Worm (Caenorhabditis elegans): ENCODE results near the gene T04A8.7.

T04A8.7 gene

ce11 chrIII:4689595-4689994, 5.6 kb upstream of the T04A8.7 start (continued):
- no peak for TF ChIP-seq fkh-10 (GFP tag; optimal IDR thresholded peaks at IDR 0.05)
- peak; percentile 87 for TF ChIP-seq mes-2 (tag; optimal IDR thresholded peaks at IDR 0.05; ENCODE audit: poor library complexity, severe bottlenecking)
- peak; percentile 89 for TF ChIP-seq pha-4 (GFP tag; IDR thresholded peaks at IDR 0.05)
- peak; percentile 53 for TF ChIP-seq pha-4 (tag; optimal IDR thresholded peaks at IDR 0.05)
- peak; percentile 62 for TF ChIP-seq lin-13 (GFP tag; optimal IDR thresholded peaks at IDR 0.05)
- TF ChIP-seq daf-12 (tag; optimal IDR thresholded peaks at IDR 0.05) = no peak
- TF ChIP-seq nhr-237 (tag; optimal IDR thresholded peaks at IDR 0.05) = no peak
- TF ChIP-seq spr-1 (tag; optimal IDR thresholded peaks at IDR 0.05) = peak; percentile 81
- peak in 1 of 2 experiments; percentile 73 for TF ChIP-seq mdl-1 (tag; optimal IDR thresholded peaks at IDR 0.05)

DNA sequence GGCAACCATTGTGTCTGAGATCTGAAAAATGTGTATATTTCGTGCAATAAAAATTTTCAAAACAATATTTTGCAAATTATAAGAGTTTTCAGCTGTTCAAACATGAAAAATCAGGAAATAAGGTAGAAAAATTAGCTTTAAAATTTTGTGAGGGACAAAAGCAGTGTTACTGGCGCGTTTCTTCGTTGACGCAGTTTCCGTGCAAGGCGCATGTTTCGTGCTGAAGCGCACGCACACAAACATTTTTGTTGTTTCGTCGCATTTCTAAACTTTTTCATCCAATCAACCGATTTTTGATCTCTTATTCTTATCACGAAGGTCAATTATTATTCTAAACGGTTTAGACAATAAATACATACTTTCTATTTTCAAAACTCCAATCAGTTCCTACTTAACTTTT, 1.9 kb upstream of the T04A8.7 start, which contains the start of gene nifk-1:
nifk-1 (minus strand) TSS at position 27 of the 400 bp plus-strand sequence.
- TF ChIP-seq pha-4 (GFP tag; IDR thresholded peaks at IDR 0.05) = no peak
- TF ChIP-seq pha-4 (tag; optimal IDR thresholded peaks at IDR 0.05) = peak; percentile 74
- no peak for TF ChIP-seq lim-7 (GFP tag; IDR thresholded peaks at IDR 0.05)
- TF ChIP-seq aly-2 (tag; optimal IDR thresholded peaks at IDR 0.05) = no peak
- no peak for TF ChIP-seq egl-43 (GFP tag; IDR thresholded peaks at IDR 0.05)
- no peak for TF ChIP-seq egl-27 (tag; optimal IDR thresholded peaks at IDR 0.05)
- no peak for TF ChIP-seq lin-15B (tag; optimal IDR thresholded peaks at IDR 0.05)
- TF ChIP-seq cey-2 (tag; optimal IDR thresholded peaks at IDR 0.05; ENCODE audit: borderline replicate concordance, insufficient read depth) = no peak
- no peak for TF ChIP-seq madf-9 (GFP tag; conservative IDR thresholded peaks at IDR 0.05)
- TF ChIP-seq dmd-8 (GFP tag; IDR thresholded peaks at IDR 0.05) = no peak
- peak; percentile 28 for TF ChIP-seq ztf-7 (tag; optimal IDR thresholded peaks at IDR 0.05)
- peak; percentile 76 for TF ChIP-seq dmd-6 (GFP tag; IDR thresholded peaks at IDR 0.05)
- TF ChIP-seq nhr-48 (tag; optimal IDR thresholded peaks at IDR 0.05) = peak; percentile 33
- no peak for TF ChIP-seq nhr-42 (GFP tag; IDR thresholded peaks at IDR 0.05)
- no peak for TF ChIP-seq ctbp-1 (GFP tag; IDR thresholded peaks at IDR 0.05)
- TF ChIP-seq nhr-41 (GFP tag; IDR thresholded peaks at IDR 0.05) = no peak
- no peak for TF ChIP-seq lin-29 (GFP tag; IDR thresholded peaks at IDR 0.05)
- peak in 1 of 2 experiments; percentile 87 for TF ChIP-seq lsy-2 (tag; optimal IDR thresholded peaks at IDR 0.05)
- no peak for TF ChIP-seq ceh-28 (tag; optimal IDR thresholded peaks at IDR 0.05)
- no peak for TF ChIP-seq Y105C5A.15 (GFP tag; IDR thresholded peaks at IDR 0.05)
- no peak for TF ChIP-seq mdt-29 (GFP tag; IDR thresholded peaks at IDR 0.05)
- TF ChIP-seq hmg-1.1 (GFP tag; IDR thresholded peaks at IDR 0.05) = peak; percentile 58
- peak; percentile 63 for TF ChIP-seq hlh-30 (tag; optimal IDR thresholded peaks at IDR 0.05; ENCODE audit: insufficient read depth)
- TF ChIP-seq tra-1 (GFP tag; IDR thresholded peaks at IDR 0.05) = no peak
- no peak for TF ChIP-seq fkh-10 (GFP tag; optimal IDR thresholded peaks at IDR 0.05)
- TF ChIP-seq nhr-237 (tag; optimal IDR thresholded peaks at IDR 0.05) = no peak
- no peak for TF ChIP-seq nhr-6 (tag; optimal IDR thresholded peaks at IDR 0.05)
- TF ChIP-seq zfp-3 (GFP tag; conservative IDR thresholded peaks at IDR 0.05) = no peak
- TF ChIP-seq ces-1 (GFP tag; optimal IDR thresholded peaks at IDR 0.05) = no peak
- TF ChIP-seq daf-12 (tag; optimal IDR thresholded peaks at IDR 0.05) = no peak
- TF ChIP-seq lin-39 (tag; optimal IDR thresholded peaks at IDR 0.05) = no peak
- TF ChIP-seq daf-16 (GFP tag; optimal IDR thresholded peaks at IDR 0.05) = peak in 1 of 2 experiments; percentile 55
- peak; percentile 94 for TF ChIP-seq daf-16 (tag; optimal IDR thresholded peaks at IDR 0.05)
- TF ChIP-seq mep-1 (tag; optimal IDR thresholded peaks at IDR 0.05) = peak; percentile 83
- no peak for TF ChIP-seq unc-130 (GFP tag; optimal IDR thresholded peaks at IDR 0.05)
- peak; percentile 80 for TF ChIP-seq hlh-11 (tag; optimal IDR thresholded peaks at IDR 0.05)
- TF ChIP-seq zip-11 (GFP tag; IDR thresholded peaks at IDR 0.05) = no peak
- no peak for TF ChIP-seq spr-1 (tag; optimal IDR thresholded peaks at IDR 0.05)
- TF ChIP-seq F49E8.2 (tag; optimal IDR thresholded peaks at IDR 0.05; ENCODE audit: borderline replicate concordance) = no peak
- no peak for TF ChIP-seq ZK546.5 (tag; optimal IDR thresholded peaks at IDR 0.05)
- no peak for TF ChIP-seq ceh-20 (GFP tag; IDR thresholded peaks at IDR 0.05)
- no peak for TF ChIP-seq jun-1 (tag; optimal IDR thresholded peaks at IDR 0.05)
- TF ChIP-seq T20F7.1 (GFP tag; optimal IDR thresholded peaks at IDR 0.05) = peak; percentile 70
- peak; percentile 77 for TF ChIP-seq lin-38 (GFP tag; IDR thresholded peaks at IDR 0.05)
- TF ChIP-seq tag-97 (GFP tag; IDR thresholded peaks at IDR 0.05) = no peak
- TF ChIP-seq zip-2 (tag; optimal IDR thresholded peaks at IDR 0.05) = no peak
- TF ChIP-seq lin-13 (GFP tag; optimal IDR thresholded peaks at IDR 0.05) = peak; percentile 19

All from whole organism, L4 larva.